Fruit fly (Drosophila melanogaster): ENCODE data around the gene Mulk.

- TF ChIP-seq CG8478 (optimal IDR thresholded peaks at IDR 0.05) (no peak), CTCF (optimal IDR thresholded peaks at IDR 0.05) (no peak)
Measured at dm6 chr2L:10263830-10264634, 5.8 kb upstream of the Mulk start, which contains the start of gene REPTOR-BP.

Measured in S2 (cell line).